Worm (Caenorhabditis elegans): Measurements from ENCODE around the gene F32D8.13.

DNA sequence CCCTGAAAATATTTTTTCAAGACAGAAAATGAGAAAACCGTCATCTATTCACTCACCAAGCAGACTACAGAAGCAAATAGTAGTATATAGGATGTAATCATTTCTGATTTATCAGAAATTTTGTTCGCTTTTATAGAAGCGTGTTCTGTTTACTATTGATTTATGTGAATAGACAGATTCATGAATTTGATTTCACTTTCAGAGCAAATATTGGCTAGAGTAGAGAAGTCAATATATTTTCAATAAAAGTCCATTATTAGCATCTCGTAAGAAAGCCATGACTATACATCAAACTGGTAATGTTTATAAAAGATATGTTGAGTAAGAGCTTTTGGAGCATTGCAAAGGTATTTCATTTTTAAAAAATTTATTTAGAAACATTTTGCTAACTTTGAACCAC lies 34.8 kb upstream of the F32D8.13 start, which contains the start of gene scvp-1:
- TF ChIP-seq nfyb-1 (GFP tag; IDR thresholded peaks at IDR 0.05) (no peak), F39B2.1 (GFP tag; IDR thresholded peaks at IDR 0.05) (no peak), efl-1 (GFP tag; optimal IDR thresholded peaks at IDR 0.05) (no peak), unc-130 (GFP tag; optimal IDR thresholded peaks at IDR 0.05) (no peak), rpc-1 (optimal IDR thresholded peaks at IDR 0.05) (no peak), rpc-1 (tag; optimal IDR thresholded peaks at IDR 0.05) (no peak), dpl-1 (GFP tag; optimal IDR thresholded peaks at IDR 0.05) (no peak), rec-8 (tag; optimal IDR thresholded peaks at IDR 0.05) (no peak), snpc-3.4 (tag; optimal IDR thresholded peaks at IDR 0.05) (no peak), aptf-2 (GFP tag; conservative IDR thresholded peaks at IDR 0.05) (no peak), hlh-26 (GFP tag; conservative IDR thresholded peaks at IDR 0.05) (no peak), mel-28 (tag; optimal IDR thresholded peaks at IDR 0.05; ENCODE audit: borderline replicate concordance) (no peak), ama-1 (optimal IDR thresholded peaks at IDR 0.05) (no peak), ama-1 (GFP tag; optimal IDR thresholded peaks at IDR 0.05) (no peak), tlf-1 (GFP tag; optimal IDR thresholded peaks at IDR 0.05) (no peak)

Measured in whole organism, young adult.